Worm (Caenorhabditis elegans): Measurements from ENCODE around the gene F48F7.6.

F48F7.6 gene

ce11 chrX:13950620-13951152 lies 26.9 kb upstream of the F48F7.6 start (continued):
- TF ChIP-seq rec-8 (tag; optimal IDR thresholded peaks at IDR 0.05): no peak
- TF ChIP-seq aptf-2 (GFP tag; conservative IDR thresholded peaks at IDR 0.05): no peak
- no peak for TF ChIP-seq hrde-1 (tag; optimal IDR thresholded peaks at IDR 0.05; ENCODE audit: borderline replicate concordance)
- no peak for TF ChIP-seq nhr-120 (GFP tag; IDR thresholded peaks at IDR 0.05)
- TF ChIP-seq attf-6 (GFP tag; IDR thresholded peaks at IDR 0.05): no peak
- no peak for TF ChIP-seq ceh-40 (GFP tag; IDR thresholded peaks at IDR 0.05)
- no peak for TF ChIP-seq lsy-27 (tag; optimal IDR thresholded peaks at IDR 0.05; ENCODE audit: borderline replicate concordance, insufficient read depth)
- no peak for TF ChIP-seq dpl-1 (GFP tag; optimal IDR thresholded peaks at IDR 0.05)
- TF ChIP-seq ZK185.1 (tag; optimal IDR thresholded peaks at IDR 0.05; ENCODE audit: poor library complexity, severe bottlenecking): peak; percentile 43
- no peak for TF ChIP-seq unc-130 (GFP tag; optimal IDR thresholded peaks at IDR 0.05)
- TF ChIP-seq ztf-28 (GFP tag; IDR thresholded peaks at IDR 0.05): no peak
- no peak for TF ChIP-seq cebp-1 (GFP tag; IDR thresholded peaks at IDR 0.05)
- TF ChIP-seq cebp-1 (tag; optimal IDR thresholded peaks at IDR 0.05): peak; percentile 56
- TF ChIP-seq rpc-1 (optimal IDR thresholded peaks at IDR 0.05): no peak
- no peak for TF ChIP-seq rpc-1 (tag; optimal IDR thresholded peaks at IDR 0.05)
- TF ChIP-seq let-526 (GFP tag; IDR thresholded peaks at IDR 0.05): no peak
- TF ChIP-seq tbx-9 (tag; optimal IDR thresholded peaks at IDR 0.05; ENCODE audit: borderline replicate concordance): no peak
- TF ChIP-seq mcd-1 (GFP tag; IDR thresholded peaks at IDR 0.05): peak; percentile 29
- TF ChIP-seq ceh-100 (GFP tag; IDR thresholded peaks at IDR 0.05): no peak
- TF ChIP-seq F57A8.1 (GFP tag; optimal IDR thresholded peaks at IDR 0.05): no peak
- no peak for TF ChIP-seq atf-7 (tag; optimal IDR thresholded peaks at IDR 0.05)
- TF ChIP-seq unc-62 (GFP tag; optimal IDR thresholded peaks at IDR 0.05): peak; percentile 7
- TF ChIP-seq ceh-27 (GFP tag; optimal IDR thresholded peaks at IDR 0.05): peak; percentile 24
- no peak for TF ChIP-seq nfyb-1 (GFP tag; IDR thresholded peaks at IDR 0.05)
- no peak for TF ChIP-seq K11D2.4 (GFP tag; IDR thresholded peaks at IDR 0.05)
- TF ChIP-seq D2030.7 (GFP tag; IDR thresholded peaks at IDR 0.05): no peak
- TF ChIP-seq hmg-1.2 (GFP tag; IDR thresholded peaks at IDR 0.05): peak; percentile 89
- TF ChIP-seq sptf-2 (GFP tag; optimal IDR thresholded peaks at IDR 0.05): no peak
- TF ChIP-seq Y53F4B.3 (GFP tag; IDR thresholded peaks at IDR 0.05): no peak
- TF ChIP-seq F33H1.4 (GFP tag; IDR thresholded peaks at IDR 0.05): no peak
- no peak for TF ChIP-seq let-607 (tag; optimal IDR thresholded peaks at IDR 0.05)
- no peak for TF ChIP-seq lin-35 (GFP tag; optimal IDR thresholded peaks at IDR 0.05)
- TF ChIP-seq sdz-38 (tag; optimal IDR thresholded peaks at IDR 0.05): no peak
- TF ChIP-seq lin-40 (tag; optimal IDR thresholded peaks at IDR 0.05): peak; percentile 54
- peak; percentile 2 for TF ChIP-seq tbp1 (GFP tag; optimal IDR thresholded peaks at IDR 0.05)
- TF ChIP-seq Y53G8AR.9 (GFP tag; conservative IDR thresholded peaks at IDR 0.05): no peak
- TF ChIP-seq snpc-4 (GFP tag; optimal IDR thresholded peaks at IDR 0.05): no peak
- peak in 1 of 4 experiments; percentile 34 for TF ChIP-seq snpc-4 (tag; optimal IDR thresholded peaks at IDR 0.05)
- TF ChIP-seq madf-8 (GFP tag; conservative IDR thresholded peaks at IDR 0.05): no peak
- TF ChIP-seq ztf-26 (tag; optimal IDR thresholded peaks at IDR 0.05): peak; percentile 60
- TF ChIP-seq madf-6 (GFP tag; IDR thresholded peaks at IDR 0.05): no peak
- TF ChIP-seq rcor-1 (GFP tag; IDR thresholded peaks at IDR 0.05): peak; percentile 42; the same call in 1 of the 2 replicates
- no peak for TF ChIP-seq athp-1 (tag; optimal IDR thresholded peaks at IDR 0.05)
- no peak for TF ChIP-seq ceh-91 (GFP tag; IDR thresholded peaks at IDR 0.05)
- no peak for TF ChIP-seq bed-1 (GFP tag; IDR thresholded peaks at IDR 0.05)
- TF ChIP-seq snpc-3.4 (tag; optimal IDR thresholded peaks at IDR 0.05): no peak
- TF ChIP-seq ama-1 (optimal IDR thresholded peaks at IDR 0.05): no peak
- TF ChIP-seq ama-1 (GFP tag; optimal IDR thresholded peaks at IDR 0.05): no peak
- peak; percentile 9 for TF ChIP-seq madf-10 (tag; optimal IDR thresholded peaks at IDR 0.05)
